Fruit fly (Drosophila melanogaster) whole organism, wandering third instar larva: ENCODE measurements around the gene CG9014.

ENCODE experiments used
- Abd-B ChIP-seq: fragments of >200 bp; optimal IDR thresholded peaks from 2 replicates; lab custom pipeline; 2017; ENCODE audit warnings: missing biosample characterization, missing genetic modification characterization
- CG32264 ChIP-seq: fragments of 200-800 bp; sonication (Bioruptor generic); optimal IDR thresholded peaks from 2 replicates; lab custom pipeline; 2016; ENCODE audit warnings: missing biosample characterization, missing genetic modification characterization
- CG9705 ChIP-seq: fragments of 200-800 bp; sonication (Bioruptor generic); optimal IDR thresholded peaks from 2 replicates; lab custom pipeline; 2018; ENCODE audit warnings: missing biosample characterization, mild to moderate bottlenecking, missing genetic modification characterization
- CrebA ChIP-seq: fragments of 200-800 bp; sonication (Bioruptor generic); optimal IDR thresholded peaks from 2 replicates; lab custom pipeline; 2016; ENCODE audit warnings: missing biosample characterization, mild to moderate bottlenecking, missing genetic modification characterization, borderline replicate concordance
- GATAd ChIP-seq: sonication (Bioruptor generic); optimal IDR thresholded peaks from 2 replicates; lab custom pipeline; 2016; ENCODE audit warnings: missing biosample characterization, missing genetic modification characterization
- HLH106 ChIP-seq: fragments of 200-800 bp; optimal IDR thresholded peaks from 3 replicates; lab custom pipeline; 2019; ENCODE audit warnings: missing biosample characterization, mild to moderate bottlenecking, missing genetic modification characterization, moderate library complexity
- Hr78 ChIP-seq: fragments of >200 bp; optimal IDR thresholded peaks from 2 replicates; lab custom pipeline; 2017; ENCODE audit warnings: missing biosample characterization, missing genetic modification characterization
- Hr83 ChIP-seq: fragments of 200-300 bp; sonication (Bioruptor generic); optimal IDR thresholded peaks from 2 replicates; lab custom pipeline; 2016; ENCODE audit warnings: missing biosample characterization, mild to moderate bottlenecking, missing genetic modification characterization, moderate library complexity; ENCODE audit not compliant: poor library complexity, severe bottlenecking
- Jra ChIP-seq: sonication (Bioruptor generic); optimal IDR thresholded peaks from 2 replicates; lab custom pipeline; 2016; ENCODE audit warnings: missing biosample characterization, missing genetic modification characterization
- Myc ChIP-seq: fragments of >200 bp; optimal IDR thresholded peaks from 2 replicates; lab custom pipeline; 2017
- N ChIP-seq: fragments of >200 bp; optimal IDR thresholded peaks from 2 replicates; lab custom pipeline; 2018; ENCODE audit warnings: missing biosample characterization, missing external identifiers, missing genetic modification characterization
- Rel ChIP-seq, 2 experiments: fragments of 200-800 bp; sonication (Bioruptor generic) in 1 of 2; optimal IDR thresholded peaks; 2 replicates in 1 of 2; 3 replicates in 1 of 2; lab custom pipeline; 2016 to 2019; ENCODE audit warnings: mild to moderate bottlenecking in 2 of 2, missing biosample characterization in 2 of 2, missing genetic modification characterization in 2 of 2, moderate library complexity in 1 of 2
- Vsx2 ChIP-seq: fragments of 200-300, 225-300 bp; sonication (Bioruptor generic); optimal IDR thresholded peaks from 2 replicates; lab custom pipeline; 2018; ENCODE audit warnings: missing biosample characterization, missing genetic modification characterization; ENCODE audit not compliant: partially characterized antibody
- br ChIP-seq: fragments of 200-800 bp; sonication (Bioruptor generic); optimal IDR thresholded peaks from 2 replicates; lab custom pipeline; 2016; ENCODE audit warnings: missing biosample characterization, missing genetic modification characterization
- dl ChIP-seq, 2 experiments: fragments of 175-275, 200-275 bp in 1 of 2; fragments of 200-275 bp in 1 of 2; sonication (Bioruptor generic); optimal IDR thresholded peaks; lab custom pipeline; 2018; ENCODE audit warnings: mild to moderate bottlenecking in 2 of 2, missing biosample characterization in 2 of 2, missing genetic modification characterization in 2 of 2, moderate library complexity in 2 of 2; ENCODE audit not compliant: partially characterized antibody in 2 of 2, insufficient read depth in 1 of 2
- dmrt93B ChIP-seq: fragments of 200-800 bp; sonication (Bioruptor generic); optimal IDR thresholded peaks from 2 replicates; lab custom pipeline; 2018; ENCODE audit warnings: missing biosample characterization, mild to moderate bottlenecking, missing genetic modification characterization
- dsf ChIP-seq: sonication (Bioruptor generic); optimal IDR thresholded peaks from 2 replicates; lab custom pipeline; 2016; ENCODE audit warnings: missing biosample characterization, missing genetic modification characterization, borderline replicate concordance
- foxo ChIP-seq, 2 experiments: fragments of 200-800 bp; sonication (Bioruptor generic); optimal IDR thresholded peaks; 2 replicates in 1 of 2; 3 replicates in 1 of 2; lab custom pipeline; 2016 to 2017; ENCODE audit warnings: missing biosample characterization in 2 of 2, missing genetic modification characterization in 2 of 2
- fru ChIP-seq: fragments of 200-800 bp; sonication (Bioruptor generic); optimal IDR thresholded peaks from 3 replicates; lab custom pipeline; 2016; ENCODE audit warnings: missing biosample characterization, mild to moderate bottlenecking, missing genetic modification characterization
- h ChIP-seq: fragments of 200-800 bp; sonication (Bioruptor generic); optimal IDR thresholded peaks from 3 replicates; lab custom pipeline; 2016; ENCODE audit warnings: missing biosample characterization, mild to moderate bottlenecking, missing genetic modification characterization
- jim ChIP-seq: fragments of 175-275, 200-325 bp; sonication (Bioruptor generic); optimal IDR thresholded peaks from 2 replicates; lab custom pipeline; 2016; ENCODE audit warnings: missing biosample characterization, mild to moderate bottlenecking, missing genetic modification characterization
- lola ChIP-seq: fragments of >200 bp; optimal IDR thresholded peaks from 2 replicates; lab custom pipeline; 2017; ENCODE audit warnings: missing biosample characterization, missing genetic modification characterization
- pan ChIP-seq: fragments of >200 bp; optimal IDR thresholded peaks from 2 replicates; lab custom pipeline; 2017
- psq ChIP-seq: fragments of 200-800 bp; sonication (Bioruptor generic); optimal IDR thresholded peaks from 3 replicates; lab custom pipeline; 2017; ENCODE audit warnings: missing biosample characterization, mild to moderate bottlenecking, missing genetic modification characterization, moderate library complexity
- sv ChIP-seq: fragments of 200-800 bp; sonication (Bioruptor generic); optimal IDR thresholded peaks from 3 replicates; lab custom pipeline; 2016; ENCODE audit warnings: missing biosample characterization, missing genetic modification characterization
- tai ChIP-seq: sonication (Bioruptor generic); optimal IDR thresholded peaks from 2 replicates; lab custom pipeline; 2016; ENCODE audit warnings: missing biosample characterization, missing genetic modification characterization
- usp ChIP-seq: fragments of >200 bp; optimal IDR thresholded peaks from 2 replicates; lab custom pipeline; 2017; ENCODE audit warnings: missing biosample characterization, missing genetic modification characterization
- woc ChIP-seq: sonication (Bioruptor generic); optimal IDR thresholded peaks from 2 replicates; lab custom pipeline; 2016; ENCODE audit warnings: missing biosample characterization, mild to moderate bottlenecking, missing genetic modification characterization

Gene CG9014

dm6 chr2L:13732287-13732686, 8.8 kb upstream of the CG9014 start:
- TF ChIP-seq br (GFP tag; lab: Kevin White, UChicago) (no peak), Jra (no peak), dsf (GFP tag; lab: Kevin White, UChicago) (no peak), Vsx2 (GFP tag; lab: Kevin White, UChicago) (no peak), sv (GFP tag; lab: Kevin White, UChicago) (no peak), CG9705 (GFP tag; lab: Kevin White, UChicago) (no peak), HLH106 (tag; lab: Kevin White, UChicago) (no peak), pan (lab: Kevin White, UChicago) (no peak), Rel (GFP tag; optimal IDR thresholded peaks at IDR 0.05; lab: Kevin White, UChicago) (no peak), Rel (tag; optimal IDR thresholded peaks at IDR 0.05; lab: Kevin White, UChicago) (no peak), usp (no peak), lola (GFP tag; lab: Kevin White, UChicago) (no peak), N (no peak), CrebA (GFP tag; lab: Kevin White, UChicago) (no peak), dl (GFP tag; optimal IDR thresholded peaks at IDR 0.05; lab: Kevin White, UChicago; ENCODE audit: insufficient read depth in 1 of 2, partially characterized antibody in 2 of 2) (no peak)

DNA sequence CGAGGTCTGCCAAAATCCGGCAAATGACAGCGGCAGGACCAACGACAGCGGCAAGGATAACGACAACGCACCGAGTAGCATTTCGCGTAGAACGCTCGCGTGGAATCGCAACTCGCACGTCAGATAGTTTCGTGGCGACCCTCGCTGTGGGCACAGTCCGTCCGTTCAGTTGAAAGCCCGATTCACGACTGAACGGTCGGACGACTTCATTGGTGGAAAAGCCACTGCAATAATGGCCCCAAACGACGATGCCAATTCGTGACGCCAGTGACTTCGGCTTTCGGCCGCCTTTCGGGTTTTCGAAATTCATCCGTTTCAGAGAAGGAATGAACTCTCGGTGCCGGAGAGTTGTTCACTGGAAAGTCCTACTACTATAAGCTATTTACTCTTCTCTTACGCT, 6.3 kb downstream of the CG9014 start, which contains the start of gene DIP-kappa:
DIP-kappa (minus strand) TSS at position 200 of the 400 bp plus-strand sequence.
- no peak for TF ChIP-seq HLH106 (tag; lab: Kevin White, UChicago)
- no peak for TF ChIP-seq pan (lab: Kevin White, UChicago)
- TF ChIP-seq CG32264: no peak
- TF ChIP-seq N: no peak
- no peak for TF ChIP-seq tai (GFP tag; lab: Kevin White, UChicago)
- no peak for TF ChIP-seq dsf (GFP tag; lab: Kevin White, UChicago)
- no peak for TF ChIP-seq Myc (lab: Kevin White, UChicago)
- TF ChIP-seq Abd-B (GFP tag; lab: Kevin White, UChicago): no peak
- no peak for TF ChIP-seq Hr78 (GFP tag; lab: Kevin White, UChicago)
- TF ChIP-seq Vsx2 (GFP tag; lab: Kevin White, UChicago): no peak
- TF ChIP-seq Rel (GFP tag; optimal IDR thresholded peaks at IDR 0.05; lab: Kevin White, UChicago): no peak
- TF ChIP-seq Rel (tag; optimal IDR thresholded peaks at IDR 0.05; lab: Kevin White, UChicago): no peak
- no peak for TF ChIP-seq psq
- TF ChIP-seq CG9705 (GFP tag; lab: Kevin White, UChicago): no peak
- TF ChIP-seq GATAd (GFP tag; lab: Kevin White, UChicago): no peak

dm6 chr2L:13707915-13708314, 15.5 kb downstream of the CG9014 start, which contains the start of gene Gpo3:
Gene Gpo3, plus strand, starts transcription at chr2L:13708215.
- TF ChIP-seq CrebA (GFP tag; lab: Kevin White, UChicago) (no peak), jim (GFP tag; lab: Kevin White, UChicago) (no peak), h (GFP tag; lab: Kevin White, UChicago) (no peak), woc (GFP tag; lab: Kevin White, UChicago) (no peak), Hr83 (GFP tag; lab: Kevin White, UChicago) (no peak), CG32264 (no peak), dsf (GFP tag; lab: Kevin White, UChicago) (no peak)

dm6 chr2L:13699057-13699456, 24.4 kb downstream of the CG9014 start:
- no peak for TF ChIP-seq dmrt93B (GFP tag; lab: Kevin White, UChicago)
- TF ChIP-seq woc (GFP tag; lab: Kevin White, UChicago): no peak
- peak; percentile 21 for TF ChIP-seq fru (GFP tag; lab: Kevin White, UChicago)
- peak; percentile 28 for TF ChIP-seq h (GFP tag; lab: Kevin White, UChicago)
- TF ChIP-seq foxo (GFP tag; optimal IDR thresholded peaks at IDR 0.05; lab: Kevin White, UChicago): peak in 1 of 2 experiments; percentile 11
- TF ChIP-seq HLH106 (tag; lab: Kevin White, UChicago): peak; percentile 11
